Fruit fly (Drosophila melanogaster) Kc167 (cell line): ENCODE results near the gene dind.

Experiments
- Myc ChIP-seq: fragments of >200 bp; optimal IDR thresholded peaks from 2 replicates; lab custom pipeline; 2017; ENCODE audit warnings: missing external identifiers
- Sin3A ChIP-seq: fragments of >200 bp; optimal IDR thresholded peaks from 2 replicates; lab custom pipeline; 2018; ENCODE audit warnings: missing external identifiers
- h ChIP-seq: fragments of >200 bp; optimal IDR thresholded peaks from 3 replicates; lab custom pipeline; 2018; ENCODE audit warnings: missing external identifiers
- psq ChIP-seq: fragments of >200 bp; optimal IDR thresholded peaks from 2 replicates; lab custom pipeline; 2017; ENCODE audit warnings: missing external identifiers
- ttk ChIP-seq: sonication (Bioruptor generic); optimal IDR thresholded peaks from 2 replicates; lab custom pipeline; 2017; ENCODE audit warnings: missing external identifiers

dm6 chr3R:18706289-18706688, 28.9 kb upstream of the dind start:
- TF ChIP-seq h (lab: Kevin White, UChicago) (no peak), psq (lab: Kevin White, UChicago) (no peak), Sin3A (lab: Kevin White, UChicago) (no peak), ttk (lab: Kevin White, UChicago) (no peak), Myc (lab: Kevin White, UChicago) (no peak)
